Worm (Caenorhabditis elegans) whole organism, early embryonic: ENCODE measurements around the gene T10B9.14.

Source experiments
- B0310.2 ChIP-seq: sonication (generic microtip); optimal IDR thresholded peaks from 2 replicates; lab custom pipeline; 2016; ENCODE audit warnings: mild to moderate bottlenecking, missing genetic modification characterization, missing compliant biosample characterization
- F13C5.2 ChIP-seq: sonication (generic microtip); optimal IDR thresholded peaks from 2 replicates; lab custom pipeline; 2017; ENCODE audit warnings: mild to moderate bottlenecking, missing genetic modification characterization, inconsistent platforms, missing compliant biosample characterization
- aly-1 ChIP-seq: sonication (generic microtip); optimal IDR thresholded peaks from 2 replicates; lab custom pipeline; 2016; ENCODE audit warnings: missing genetic modification characterization, missing compliant biosample characterization
- ama-1 ChIP-seq: fragments of 150-350 bp; optimal IDR thresholded peaks from 2 replicates; lab custom pipeline; 2014
- ceh-13 ChIP-seq: fragments of 200-800 bp; sonication (Bioruptor generic); optimal IDR thresholded peaks from 2 replicates; lab custom pipeline; 2018; ENCODE audit warnings: mild to moderate bottlenecking, missing genetic modification characterization, missing compliant biosample characterization
- ceh-36 ChIP-seq: sonication (generic microtip); optimal IDR thresholded peaks from 2 replicates; lab custom pipeline; 2016; ENCODE audit warnings: missing genetic modification characterization, inconsistent platforms, missing compliant biosample characterization
- ets-7 ChIP-seq: sonication (generic microtip); optimal IDR thresholded peaks from 2 replicates; lab custom pipeline; 2016; ENCODE audit warnings: missing genotype, missing genetic modification characterization, missing compliant biosample characterization
- flt-1 ChIP-seq: fragments of 200-800 bp; sonication (Bioruptor generic); IDR thresholded peaks from 2 replicates; pipeline ENCODE4 v1.3.6; 2022; ENCODE audit warnings: missing genetic modification characterization, missing compliant biosample characterization
- hmbx-1 ChIP-seq: sonication (generic microtip); optimal IDR thresholded peaks from 2 replicates; lab custom pipeline; 2016; ENCODE audit warnings: mild to moderate bottlenecking, missing genetic modification characterization, missing compliant biosample characterization
- hmg-4 ChIP-seq: fragments of 200-800 bp; sonication (Bioruptor generic); optimal IDR thresholded peaks from 2 replicates; lab custom pipeline; 2018; ENCODE audit warnings: mild to moderate bottlenecking, missing genetic modification characterization, missing compliant biosample characterization
- hnd-1 ChIP-seq: sonication (generic microtip); optimal IDR thresholded peaks from 2 replicates; lab custom pipeline; 2016; ENCODE audit warnings: missing genetic modification characterization, missing compliant biosample characterization
- pes-1 ChIP-seq: fragments of 200-800 bp; sonication (Bioruptor generic); IDR thresholded peaks from 2 replicates; pipeline ENCODE4 v1.3.6; 2022; ENCODE audit warnings: missing genetic modification reagents, missing genetic modification characterization, missing compliant biosample characterization
- scrt-1 ChIP-seq: fragments of 200-800 bp; sonication (Bioruptor generic); IDR thresholded peaks from 2 replicates; pipeline ENCODE4 v1.3.6; 2022; ENCODE audit warnings: missing genetic modification characterization, missing compliant biosample characterization
- sea-1 ChIP-seq: fragments of 200-800 bp; sonication (Bioruptor generic); conservative IDR thresholded peaks from 2 replicates; pipeline ENCODE4 v1.3.6; 2022; ENCODE audit warnings: missing genetic modification characterization, missing compliant biosample characterization
- tbx-11 ChIP-seq: fragments of 200-800 bp; sonication (Bioruptor generic); IDR thresholded peaks from 2 replicates; pipeline ENCODE4 v1.3.6; 2022; ENCODE audit warnings: missing genetic modification characterization, missing compliant biosample characterization
- tbx-37 ChIP-seq: fragments of 200-800 bp; sonication (Bioruptor generic); conservative IDR thresholded peaks from 2 replicates; pipeline ENCODE4 v1.3.6; 2022; ENCODE audit warnings: missing genetic modification reagents, missing genetic modification characterization, missing compliant biosample characterization
- tra-4 ChIP-seq: sonication (generic microtip); optimal IDR thresholded peaks from 2 replicates; lab custom pipeline; 2017; ENCODE audit warnings: missing genetic modification characterization, missing compliant biosample characterization

Gene T10B9.14

ce11 chrII:9741400-9741799 is 40.8 kb downstream of the T10B9.14 start:
- no peak for TF ChIP-seq sea-1
- TF ChIP-seq scrt-1 (GFP tag; lab: Robert Waterston, UW) = no peak
- no peak for TF ChIP-seq B0310.2
- no peak for TF ChIP-seq ceh-36

- TF ChIP-seq ama-1 (lab: Kevin White, UChicago) (no peak), tra-4 (tag; lab: Kevin White, UChicago) (no peak), pes-1 (GFP tag; lab: Robert Waterston, UW) (no peak), ets-7 (tag; lab: Kevin White, UChicago) (no peak), scrt-1 (GFP tag; lab: Robert Waterston, UW) (no peak), F13C5.2 (tag; lab: Kevin White, UChicago) (no peak), flt-1 (GFP tag; lab: Robert Waterston, UW) (no peak), hnd-1 (tag; lab: Kevin White, UChicago) (no peak), aly-1 (tag; lab: Kevin White, UChicago) (no peak), tbx-37 (no peak), ceh-13 (GFP tag; lab: Kevin White, UChicago) (no peak)
Observed at ce11 chrII:9740552-9740951, 41.7 kb downstream of the T10B9.14 start.

ce11 chrII:9738820-9739219 is 43.4 kb downstream of the T10B9.14 start:
- TF ChIP-seq scrt-1 (GFP tag; lab: Robert Waterston, UW) = no peak
- TF ChIP-seq pes-1 (GFP tag; lab: Robert Waterston, UW) = no peak
- TF ChIP-seq flt-1 (GFP tag; lab: Robert Waterston, UW) = no peak
- TF ChIP-seq ama-1 (lab: Kevin White, UChicago) = no peak
- TF ChIP-seq hmg-4 (GFP tag; lab: Kevin White, UChicago) = no peak
- no peak for TF ChIP-seq sea-1
- no peak for TF ChIP-seq aly-1 (tag; lab: Kevin White, UChicago)
- TF ChIP-seq ceh-13 (GFP tag; lab: Kevin White, UChicago) = no peak
- TF ChIP-seq F13C5.2 (tag; lab: Kevin White, UChicago) = no peak
- no peak for TF ChIP-seq hnd-1 (tag; lab: Kevin White, UChicago)
- TF ChIP-seq ets-7 (tag; lab: Kevin White, UChicago) = no peak
- no peak for TF ChIP-seq ceh-36
- TF ChIP-seq tbx-37 = no peak
- no peak for TF ChIP-seq hmbx-1
- no peak for TF ChIP-seq tra-4 (tag; lab: Kevin White, UChicago)

ce11 chrII:9735785-9736184 is 46.5 kb downstream of the T10B9.14 start:
- TF ChIP-seq ceh-13 (GFP tag; lab: Kevin White, UChicago) (no peak), tbx-37 (no peak), scrt-1 (GFP tag; lab: Robert Waterston, UW) (no peak), flt-1 (GFP tag; lab: Robert Waterston, UW) (no peak), ets-7 (tag; lab: Kevin White, UChicago) (no peak), tbx-11 (GFP tag; lab: Robert Waterston, UW) (no peak), hmbx-1 (no peak), F13C5.2 (tag; lab: Kevin White, UChicago) (no peak), pes-1 (GFP tag; lab: Robert Waterston, UW) (no peak), hnd-1 (tag; lab: Kevin White, UChicago) (no peak), sea-1 (no peak), hmg-4 (GFP tag; lab: Kevin White, UChicago) (no peak)
